Worm (Caenorhabditis elegans) whole organism, dauer: ENCODE measurements around the gene C16C8.20.

Source experiments
- unc-62 ChIP-seq: sonication (generic microtip); optimal IDR thresholded peaks from 2 replicates; lab custom pipeline; 2017; ENCODE audit warnings: missing biosample characterization, missing genetic modification reagents, missing genetic modification characterization

The C16C8.20 gene

DNA sequence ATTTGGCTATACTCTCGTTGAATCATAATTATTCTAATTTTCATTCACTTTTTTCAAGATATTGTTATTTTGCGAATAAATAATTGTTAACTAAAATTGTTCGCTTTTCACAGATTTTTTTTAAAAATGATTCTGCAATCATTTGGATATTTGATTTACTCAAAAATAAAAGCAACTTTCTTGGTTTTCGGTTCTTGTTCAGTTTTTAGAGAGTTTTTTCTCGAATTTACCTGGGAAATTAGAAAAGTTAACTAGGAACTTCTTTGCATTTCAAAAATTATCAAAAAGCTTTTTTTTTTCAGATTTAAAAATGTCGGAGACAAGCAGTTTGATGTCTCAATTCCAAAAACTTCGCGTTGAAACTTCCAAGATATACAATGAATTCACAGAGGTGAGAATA, at the start of gene C16C8.20, which contains the start of gene gldi-6:
C16C8.20 (plus strand) TSS at position 301 of the 400 bp plus-strand sequence.
gldi-6 (plus strand) TSS at position 301 of the 400 bp plus-strand sequence.
- no peak for TF ChIP-seq unc-62 (GFP tag; lab: Kevin White, UChicago)

DNA sequence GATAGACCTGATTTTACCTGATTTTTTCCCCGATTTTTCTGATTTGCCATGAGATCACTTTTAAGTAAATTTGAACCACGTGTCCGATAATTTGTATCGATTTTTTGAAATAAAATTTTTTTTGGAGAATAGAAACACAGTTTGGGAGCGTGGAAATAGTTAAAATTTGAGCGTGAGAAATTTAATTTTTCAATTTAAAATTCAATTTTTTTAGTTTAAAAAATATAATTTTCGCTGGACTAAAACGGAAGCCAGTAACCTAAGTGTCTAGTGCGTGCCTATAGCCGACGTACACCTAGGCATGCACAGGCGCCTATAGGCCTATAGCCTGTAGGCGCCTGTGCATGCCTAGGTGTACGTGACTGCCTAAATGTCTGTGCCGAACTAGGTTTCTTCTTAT, 47.5 kb upstream of the C16C8.20 start, which contains the start of gene nep-9:
nep-9 (minus strand) TSS at position 101 of the 400 bp plus-strand sequence.
- TF ChIP-seq unc-62 (GFP tag; lab: Kevin White, UChicago) = no peak

ce11 chrII:3402854-3403253, 43.9 kb upstream of the C16C8.20 start, which contains the start of gene nep-10:
TSS of gene nep-10 (minus strand) at chrII:3402954.
- no peak for TF ChIP-seq unc-62 (GFP tag; lab: Kevin White, UChicago)

- TF ChIP-seq unc-62 (GFP tag; lab: Kevin White, UChicago) = no peak
These were observed 43.2 kb upstream of the C16C8.20 start, which contains the start of gene nep-8 for ce11 chrII:3403535-3403934. TSS of gene nep-8 (plus strand) at chrII:3403835.

- no peak for TF ChIP-seq unc-62 (GFP tag; lab: Kevin White, UChicago)
These were observed 32.3 kb upstream of the C16C8.20 start, which contains the start of the genes F18A12.7 and F18A12.2 for ce11 chrII:3414383-3414910. TSS of gene F18A12.7 (minus strand) at chrII:3414483. TSS of gene F18A12.2 (plus strand) at chrII:3414860.

DNA sequence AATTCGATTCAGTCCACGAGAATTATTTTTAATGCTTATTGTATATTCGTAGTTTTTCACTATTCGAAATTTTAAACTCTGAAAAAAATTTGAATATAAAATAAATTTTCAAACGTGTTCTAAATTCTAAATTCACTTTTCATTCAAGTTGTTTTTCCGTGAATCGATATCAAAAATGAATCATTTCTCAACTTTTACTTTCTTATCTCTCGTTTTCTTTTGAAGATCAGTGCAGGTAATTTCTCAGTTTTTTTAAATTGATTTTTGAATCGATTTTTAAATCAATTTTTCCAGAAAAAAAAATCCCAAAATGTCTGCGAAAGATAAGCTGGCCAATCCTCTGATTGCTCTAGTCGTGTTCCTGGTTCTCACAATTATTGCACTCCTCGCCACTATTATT, 30.2 kb upstream of the C16C8.20 start, which contains the start of gene nep-6:
nep-6 (plus strand) TSS at position 301 of the 400 bp plus-strand sequence.
- TF ChIP-seq unc-62 (GFP tag; lab: Kevin White, UChicago) = no peak

DNA sequence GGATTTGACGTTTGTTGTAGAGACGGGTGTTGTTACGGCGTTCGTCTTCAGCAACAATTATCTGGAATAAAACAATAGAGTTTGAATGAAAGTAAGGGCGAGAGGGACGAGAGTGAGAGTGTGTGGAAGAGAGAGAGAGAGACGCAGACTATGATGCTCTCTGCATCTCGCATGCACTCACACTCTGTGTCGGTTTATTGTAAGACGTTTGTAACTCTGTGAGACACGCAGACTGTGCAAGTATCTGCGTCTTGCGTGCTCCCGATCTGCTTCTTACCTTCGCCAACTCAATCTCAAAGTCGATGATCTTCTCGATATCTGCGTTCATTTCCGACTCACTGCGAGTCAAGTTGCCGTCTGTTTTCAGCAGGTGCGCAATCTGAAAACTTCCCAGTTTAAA, 23.8 kb upstream of the C16C8.20 start:
- no peak for TF ChIP-seq unc-62 (GFP tag; lab: Kevin White, UChicago)

DNA sequence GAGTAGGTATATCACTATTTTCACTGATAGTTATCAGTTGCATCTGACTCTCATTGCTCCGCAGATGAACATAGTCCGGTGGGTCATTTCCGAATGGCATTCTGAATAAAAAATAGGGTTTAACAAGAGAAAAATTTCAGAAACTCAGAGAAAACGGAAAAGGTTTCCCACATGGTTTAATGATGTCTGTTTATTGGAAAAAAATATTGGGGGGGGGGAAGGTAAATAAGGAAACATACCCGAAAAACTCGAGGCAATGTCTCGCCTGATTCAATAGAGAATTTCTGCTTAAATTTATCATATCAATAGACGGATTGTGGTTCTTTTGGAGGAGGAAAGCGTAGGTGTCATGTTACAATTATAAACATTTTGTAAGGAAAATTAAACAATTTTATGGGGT, 21.3 kb upstream of the C16C8.20 start, which contains the start of gene nep-11:
nep-11 (minus strand) TSS at position 101 of the 400 bp plus-strand sequence.
- TF ChIP-seq unc-62 (GFP tag; lab: Kevin White, UChicago) = no peak

DNA sequence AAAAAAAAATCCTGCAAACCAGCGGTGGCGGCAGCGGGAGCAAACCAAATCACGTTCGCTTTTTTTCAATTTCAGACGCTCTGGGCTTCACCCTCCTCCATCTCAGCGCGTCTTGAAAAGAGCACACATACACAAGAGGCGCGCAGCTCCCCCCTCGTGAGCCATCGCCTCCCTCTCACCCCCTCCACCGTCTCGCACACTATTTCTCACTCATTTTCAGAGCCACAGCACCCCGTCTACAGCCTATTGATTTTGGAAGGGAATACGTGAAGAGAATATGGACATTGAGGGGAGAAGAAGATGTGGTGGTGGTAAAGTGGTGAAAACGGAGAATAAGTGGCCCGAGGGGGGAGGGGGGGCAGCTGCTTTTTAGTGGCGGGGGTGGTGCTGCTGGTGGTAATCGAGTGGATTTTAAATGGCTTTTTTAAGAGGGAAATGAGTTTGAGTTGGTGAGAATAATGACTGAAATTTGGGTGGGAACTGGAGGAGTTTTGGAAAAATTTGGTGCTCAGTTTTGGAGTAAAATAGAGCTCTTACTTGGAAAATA, 18.5 kb upstream of the C16C8.20 start:
- no peak for TF ChIP-seq unc-62 (GFP tag; lab: Kevin White, UChicago)

ce11 chrII:3429400-3429799, 17.3 kb upstream of the C16C8.20 start, which contains the start of gene C16C8.18:
TSS of gene C16C8.18 (plus strand) at chrII:3429700.
- TF ChIP-seq unc-62 (GFP tag; lab: Kevin White, UChicago) = no peak

DNA sequence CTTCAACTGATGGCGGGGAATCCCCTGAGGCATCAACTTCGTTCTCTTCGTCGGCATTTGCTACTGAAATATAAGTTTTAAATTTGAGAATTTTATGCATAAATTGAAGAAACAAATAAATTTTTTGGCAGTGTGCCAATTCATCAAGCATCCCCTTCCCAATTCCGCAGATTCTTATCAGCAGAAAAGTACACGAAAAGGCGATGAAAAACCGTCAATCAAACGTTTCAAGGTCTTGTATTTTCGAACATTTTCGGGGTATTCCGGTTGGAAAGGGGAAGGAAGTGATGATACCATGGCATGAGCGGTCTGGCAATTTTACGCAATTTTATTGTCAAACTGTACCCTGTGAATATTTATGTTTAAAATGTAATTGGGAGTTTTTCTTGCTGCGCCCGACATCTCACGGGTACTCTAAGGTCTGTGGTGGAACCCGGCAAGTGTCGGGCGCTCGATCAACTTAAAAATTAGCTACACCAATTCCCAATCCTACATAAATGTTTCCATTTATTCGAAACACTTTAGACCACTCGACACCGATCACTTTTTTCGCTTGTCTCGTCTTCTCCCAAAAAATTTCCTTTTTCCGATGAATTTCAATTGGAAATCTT, 11.7 kb upstream of the C16C8.20 start:
- no peak for TF ChIP-seq unc-62 (GFP tag; lab: Kevin White, UChicago)

- TF ChIP-seq unc-62 (GFP tag; lab: Kevin White, UChicago) = no peak
These were observed 10.3 kb upstream of the C16C8.20 start, which contains the start of gene skpo-2 for ce11 chrII:3436412-3436811. TSS of gene skpo-2 (minus strand) at chrII:3436512.

DNA sequence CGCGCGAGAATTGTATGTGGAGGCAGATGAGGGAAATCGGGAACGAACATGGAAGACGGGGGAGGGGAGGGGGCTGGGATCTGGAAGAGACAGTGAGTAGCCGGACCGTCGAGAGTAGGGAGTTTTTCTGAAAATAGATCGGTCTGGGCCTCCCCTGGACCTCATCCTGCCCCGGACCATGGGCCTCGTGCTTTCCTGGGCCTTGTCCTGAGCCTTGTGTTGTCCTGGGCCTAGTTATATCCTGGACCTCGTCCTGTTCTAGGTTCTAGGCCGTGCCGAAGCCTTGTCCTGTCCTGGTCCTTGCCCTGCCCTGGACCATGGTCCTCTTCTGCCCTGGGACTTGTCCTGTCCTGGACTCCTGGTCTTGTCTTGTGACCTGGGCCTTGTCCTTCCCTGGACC, 9.4 kb upstream of the C16C8.20 start:
- TF ChIP-seq unc-62 (GFP tag; lab: Kevin White, UChicago) = no peak

DNA sequence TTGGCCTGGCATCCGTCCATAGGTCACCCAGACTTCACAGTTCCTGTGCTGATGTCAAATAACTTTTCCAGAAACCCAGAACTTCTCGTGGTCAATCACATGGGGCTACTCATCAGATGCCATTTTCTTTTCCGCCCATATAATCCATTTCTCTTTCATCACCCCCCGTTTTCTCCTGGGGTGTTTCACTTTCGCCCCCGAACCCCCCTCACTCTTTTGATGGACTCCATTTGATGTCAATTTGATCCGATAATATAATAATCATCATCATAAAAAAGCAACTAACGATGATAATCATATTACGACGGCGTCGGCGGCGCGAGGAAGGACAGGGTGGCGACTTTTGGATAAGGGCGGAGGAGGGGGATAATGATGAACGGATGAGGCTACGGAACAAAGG, 8.5 kb upstream of the C16C8.20 start:
- TF ChIP-seq unc-62 (GFP tag; lab: Kevin White, UChicago) = no peak

- no peak for TF ChIP-seq unc-62 (GFP tag; lab: Kevin White, UChicago)
These were observed 7.5 kb upstream of the C16C8.20 start for ce11 chrII:3439244-3439698.
